Worm (Caenorhabditis elegans) whole organism, late embryonic: Measurements from ENCODE around the gene msp-53.

Source experiments
- ama-1 ChIP-seq: fragments of 150-350 bp; optimal IDR thresholded peaks from 2 replicates; lab custom pipeline; 2014
- ceh-6 ChIP-seq: fragments of 200-800 bp; sonication (Bioruptor generic); optimal IDR thresholded peaks from 2 replicates; lab custom pipeline; 2018; ENCODE audit warnings: mild to moderate bottlenecking, missing genetic modification characterization, missing compliant biosample characterization
- elt-4 ChIP-seq: sonication (generic microtip); optimal IDR thresholded peaks from 2 replicates; lab custom pipeline; 2016; ENCODE audit warnings: missing genetic modification characterization, missing compliant biosample characterization
- hlh-30 ChIP-seq: sonication (generic microtip); optimal IDR thresholded peaks from 2 replicates; lab custom pipeline; 2017; ENCODE audit warnings: antibody characterized with exemption, missing genetic modification characterization, missing compliant biosample characterization; ENCODE audit not compliant: insufficient read depth
- hlh-6 ChIP-seq: sonication (generic microtip); optimal IDR thresholded peaks from 2 replicates; lab custom pipeline; 2016; ENCODE audit warnings: missing genotype, missing genetic modification characterization, missing compliant biosample characterization
- pax-1 ChIP-seq: fragments of 150-350 bp; optimal IDR thresholded peaks from 2 replicates; lab custom pipeline; 2014; ENCODE audit warnings: missing biosample characterization, missing genetic modification characterization

DNA sequence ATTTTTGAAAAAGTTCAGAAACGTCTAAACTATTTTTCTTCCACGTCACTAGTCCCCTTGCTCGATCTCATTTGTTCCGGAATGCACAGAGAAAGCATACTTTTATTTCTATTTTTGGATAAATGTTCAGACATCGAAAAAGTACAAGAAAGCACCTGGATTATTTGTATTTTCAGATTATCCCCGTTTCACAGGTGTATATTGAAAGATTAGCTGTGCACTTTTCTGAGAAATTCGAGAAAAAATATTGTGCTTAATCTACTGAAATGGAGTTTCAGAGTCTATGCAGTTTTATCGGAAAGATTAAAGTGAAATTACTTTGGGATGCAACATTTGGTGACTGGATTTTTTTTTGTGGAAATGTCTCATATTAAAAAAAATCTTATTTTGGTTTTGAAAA is 37.1 kb upstream of the msp-53 start:
- TF ChIP-seq ceh-6 (GFP tag; lab: Kevin White, UChicago) (no peak), ama-1 (lab: Kevin White, UChicago) (no peak), elt-4 (tag; lab: Kevin White, UChicago) (no peak), hlh-30 (tag; lab: Kevin White, UChicago) (no peak), pax-1 (tag; lab: Kevin White, UChicago) (no peak), hlh-6 (no peak)
